Fruit fly (Drosophila melanogaster) whole organism, embryonic: ENCODE measurements around the gene CG10738.

Experiments used
- Abd-B ChIP-seq: fragments of 200-800 bp; sonication (Bioruptor generic); optimal IDR thresholded peaks from 2 replicates; lab custom pipeline; 2018; ENCODE audit warnings: missing biosample characterization, mild to moderate bottlenecking, missing genetic modification characterization, moderate library complexity
- Adf1 ChIP-seq: fragments of 200-800 bp; sonication (Bioruptor generic); IDR thresholded peaks from 2 replicates; pipeline ENCODE4 v1.3.6; 2022; ENCODE audit warnings: missing biosample characterization, missing genetic modification characterization
- Antp ChIP-seq: fragments of 200-800 bp; sonication (Bioruptor generic); optimal IDR thresholded peaks from 3 replicates; lab custom pipeline; 2016; ENCODE audit warnings: missing biosample characterization, missing genetic modification characterization
- CG10543 ChIP-seq: fragments of 200-800 bp; sonication (Bioruptor generic); optimal IDR thresholded peaks from 3 replicates; lab custom pipeline; 2017; ENCODE audit warnings: missing biosample characterization, mild to moderate bottlenecking, missing genetic modification characterization, moderate library complexity
- CG11504 ChIP-seq: fragments of 200-800 bp; sonication (Bioruptor generic); optimal IDR thresholded peaks from 3 replicates; lab custom pipeline; 2019; ENCODE audit warnings: missing biosample characterization, mild to moderate bottlenecking, missing genetic modification characterization, moderate library complexity
- CG11696 ChIP-seq: fragments of 200-800 bp; sonication (Bioruptor generic); IDR thresholded peaks from 2 replicates; pipeline ENCODE4 v1.3.6; 2022; ENCODE audit warnings: missing biosample characterization, missing genetic modification characterization
- CG12769 ChIP-seq: fragments of 200-800 bp; sonication (Bioruptor generic); optimal IDR thresholded peaks from 2 replicates; lab custom pipeline; 2019; ENCODE audit warnings: missing biosample characterization, mild to moderate bottlenecking, missing genetic modification characterization, moderate library complexity
- CG13894 ChIP-seq: fragments of 200-800 bp; sonication (Bioruptor generic); optimal IDR thresholded peaks from 3 replicates; lab custom pipeline; 2018; ENCODE audit warnings: missing biosample characterization, mild to moderate bottlenecking, missing genetic modification characterization, moderate library complexity
- CG17328 ChIP-seq: fragments of 200-800 bp; sonication (Bioruptor generic); IDR thresholded peaks from 2 replicates; pipeline ENCODE4 v1.3.6; 2022; ENCODE audit warnings: missing biosample characterization, missing genetic modification characterization
- CG34376 ChIP-seq: fragments of 200-800 bp; sonication (Bioruptor generic); optimal IDR thresholded peaks from 2 replicates; lab custom pipeline; 2018; ENCODE audit warnings: missing biosample characterization, mild to moderate bottlenecking, missing genetic modification characterization
- CG4360 ChIP-seq: fragments of 200-800 bp; sonication (Bioruptor generic); IDR thresholded peaks from 2 replicates; pipeline ENCODE4 v1.3.6; 2022; ENCODE audit warnings: missing biosample characterization, missing genetic modification characterization
- CG6791 ChIP-seq: fragments of 200-800 bp; sonication (Bioruptor generic); IDR thresholded peaks from 3 replicates; pipeline ENCODE4 v1.3.6; 2022; ENCODE audit warnings: missing biosample characterization, missing genetic modification characterization; ENCODE audit not compliant: partially characterized antibody
- Eip74EF ChIP-seq, 2 experiments: fragments of 200-800 bp in 1 of 2; fragments of >200 bp in 1 of 2; sonication (Bioruptor generic) in 1 of 2; optimal IDR thresholded peaks; 2 replicates each; lab custom pipeline; 2017 to 2019; ENCODE audit warnings: missing biosample characterization in 2 of 2, missing genetic modification characterization in 2 of 2, mild to moderate bottlenecking in 1 of 2, moderate library complexity in 1 of 2
- Fer1 ChIP-seq: fragments of 200-800 bp; sonication (Bioruptor generic); optimal IDR thresholded peaks from 2 replicates; lab custom pipeline; 2017; ENCODE audit warnings: missing biosample characterization, mild to moderate bottlenecking, missing genetic modification characterization
- MESR4 ChIP-seq: fragments of 200-800 bp; sonication (Bioruptor generic); optimal IDR thresholded peaks from 2 replicates; lab custom pipeline; 2018; ENCODE audit warnings: missing biosample characterization, mild to moderate bottlenecking, missing genetic modification characterization, moderate library complexity
- Sry-β ChIP-seq: fragments of 200-800 bp; sonication (Bioruptor generic); optimal IDR thresholded peaks from 2 replicates; lab custom pipeline; 2018; ENCODE audit warnings: missing biosample characterization, mild to moderate bottlenecking, missing genetic modification characterization, moderate library complexity
- TFAM ChIP-seq: fragments of 200-800 bp; sonication (Bioruptor generic); optimal IDR thresholded peaks from 2 replicates; lab custom pipeline; 2017; ENCODE audit warnings: missing biosample characterization, missing genetic modification characterization, inconsistent platforms
- abd-A ChIP-seq: fragments of 200-800 bp; sonication (Bioruptor generic); optimal IDR thresholded peaks from 3 replicates; lab custom pipeline; 2019; ENCODE audit warnings: missing biosample characterization, mild to moderate bottlenecking, missing genetic modification characterization, moderate library complexity
- bab2 ChIP-seq: fragments of 200-800 bp; sonication (Bioruptor generic); optimal IDR thresholded peaks from 2 replicates; lab custom pipeline; 2016; ENCODE audit warnings: missing biosample characterization, missing genetic modification characterization
- bbx ChIP-seq: fragments of 200-800 bp; sonication (Bioruptor generic); IDR thresholded peaks from 2 replicates; pipeline ENCODE4 v1.3.6; 2022; ENCODE audit warnings: missing biosample characterization, missing genetic modification characterization; ENCODE audit not compliant: partially characterized antibody
- caup ChIP-seq: fragments of 200-800 bp; sonication (Bioruptor generic); optimal IDR thresholded peaks from 3 replicates; lab custom pipeline; 2017; ENCODE audit warnings: missing biosample characterization, mild to moderate bottlenecking, missing genetic modification characterization, moderate library complexity; ENCODE audit not compliant: severe bottlenecking
- chinmo ChIP-seq: fragments of 200-800 bp; sonication (Bioruptor generic); IDR thresholded peaks from 4 replicates; pipeline ENCODE4 v1.3.6; 2022; ENCODE audit warnings: missing biosample characterization, missing genetic modification characterization; ENCODE audit not compliant: partially characterized antibody
- chm ChIP-seq: fragments of 200-800 bp; sonication (Bioruptor generic); IDR thresholded peaks from 2 replicates; pipeline ENCODE4 v1.3.6; 2022; ENCODE audit warnings: missing biosample characterization, missing genetic modification characterization
- croc ChIP-seq: fragments of 200-800 bp; sonication (Bioruptor generic); conservative IDR thresholded peaks from 3 replicates; pipeline ENCODE4 v1.3.6; 2022; ENCODE audit warnings: missing biosample characterization, missing genetic modification characterization
- crol ChIP-seq: fragments of 200-800 bp; sonication (Bioruptor generic); IDR thresholded peaks from 2 replicates; pipeline ENCODE4 v1.3.6; 2022; ENCODE audit warnings: missing biosample characterization, missing genetic modification characterization
- dmrt99B ChIP-seq: fragments of 200-800 bp; sonication (Bioruptor generic); optimal IDR thresholded peaks from 2 replicates; lab custom pipeline; 2018; ENCODE audit warnings: missing biosample characterization, mild to moderate bottlenecking, missing genetic modification characterization, moderate library complexity
- esg ChIP-seq: fragments of 200-800 bp; sonication (Bioruptor generic); conservative IDR thresholded peaks from 2 replicates; pipeline ENCODE4 v1.3.6; 2022; ENCODE audit warnings: missing biosample characterization, missing genetic modification characterization
- ftz-f1 ChIP-seq: fragments of 200-800 bp; sonication (Bioruptor generic); optimal IDR thresholded peaks from 2 replicates; lab custom pipeline; 2016; ENCODE audit warnings: missing biosample characterization, missing genetic modification characterization
- grn ChIP-seq: fragments of 200-800 bp; sonication (Bioruptor generic); optimal IDR thresholded peaks from 3 replicates; lab custom pipeline; 2017; ENCODE audit warnings: missing biosample characterization, missing genetic modification characterization
- ken ChIP-seq: fragments of 200-800 bp; sonication (Bioruptor generic); IDR thresholded peaks from 3 replicates; pipeline ENCODE4 v1.3.6; 2022; ENCODE audit warnings: missing biosample characterization, missing genetic modification characterization
- knrl ChIP-seq: fragments of 200-800 bp; sonication (Bioruptor generic); IDR thresholded peaks from 3 replicates; pipeline ENCODE4 v1.3.6; 2022; ENCODE audit warnings: missing biosample characterization, missing genetic modification characterization; ENCODE audit not compliant: partially characterized antibody
- lbe ChIP-seq: fragments of 200-800 bp; sonication (Bioruptor generic); optimal IDR thresholded peaks from 2 replicates; lab custom pipeline; 2016; ENCODE audit warnings: missing biosample characterization, mild to moderate bottlenecking, missing genetic modification characterization
- nau ChIP-seq: fragments of 200-800 bp; sonication (Bioruptor generic); optimal IDR thresholded peaks from 3 replicates; lab custom pipeline; 2017; ENCODE audit warnings: missing biosample characterization, mild to moderate bottlenecking, missing genetic modification characterization, missing genetic modification reagents
- nom ChIP-seq: fragments of 200-800 bp; sonication (Bioruptor generic); optimal IDR thresholded peaks from 2 replicates; lab custom pipeline; 2017; ENCODE audit warnings: missing biosample characterization, missing genetic modification characterization, mild to moderate bottlenecking, moderate library complexity, missing genetic modification reagents
- pros ChIP-seq: fragments of 200-800 bp; sonication (Bioruptor generic); optimal IDR thresholded peaks from 3 replicates; lab custom pipeline; 2019; ENCODE audit warnings: missing biosample characterization, mild to moderate bottlenecking, missing genetic modification characterization, moderate library complexity
- sd ChIP-seq: fragments of 200-800 bp; sonication (Bioruptor generic); optimal IDR thresholded peaks from 3 replicates; lab custom pipeline; 2018; ENCODE audit warnings: missing biosample characterization, mild to moderate bottlenecking, missing genetic modification characterization, moderate library complexity
- sens ChIP-seq: fragments of 200-800 bp; sonication (Bioruptor generic); peaks from one replicate; lab custom pipeline; 2016; ENCODE audit warnings: missing biosample characterization, missing genetic modification characterization
- tll ChIP-seq, 2 experiments: fragments of 200-800 bp in 1 of 2; fragments of >200 bp in 1 of 2; sonication (Bioruptor generic) in 1 of 2; optimal IDR thresholded peaks; 2 replicates each; lab custom pipeline; 2017 to 2019; ENCODE audit warnings: missing biosample characterization in 2 of 2, missing genetic modification characterization in 2 of 2, mild to moderate bottlenecking in 1 of 2, moderate library complexity in 1 of 2
- tna ChIP-seq: fragments of 200-800 bp; sonication (Bioruptor generic); IDR thresholded peaks from 2 replicates; pipeline ENCODE4 v1.3.6; 2022; ENCODE audit warnings: missing biosample characterization, missing genetic modification characterization; ENCODE audit not compliant: partially characterized antibody
- unc-4 ChIP-seq: fragments of 200-800 bp; sonication (Bioruptor generic); IDR thresholded peaks from 2 replicates; pipeline ENCODE4 v1.3.6; 2022; ENCODE audit warnings: missing biosample characterization, missing genetic modification characterization; ENCODE audit not compliant: partially characterized antibody
- vvl ChIP-seq: fragments of 200-800 bp; sonication (Bioruptor generic); IDR thresholded peaks from 2 replicates; pipeline ENCODE4 v1.3.6; 2022; ENCODE audit warnings: missing biosample characterization, missing genetic modification characterization
- zen ChIP-seq: fragments of 200-800 bp; sonication (Bioruptor generic); optimal IDR thresholded peaks from 3 replicates; lab custom pipeline; 2018; ENCODE audit warnings: missing biosample characterization, mild to moderate bottlenecking, missing genetic modification characterization, moderate library complexity

The CG10738 gene

DNA sequence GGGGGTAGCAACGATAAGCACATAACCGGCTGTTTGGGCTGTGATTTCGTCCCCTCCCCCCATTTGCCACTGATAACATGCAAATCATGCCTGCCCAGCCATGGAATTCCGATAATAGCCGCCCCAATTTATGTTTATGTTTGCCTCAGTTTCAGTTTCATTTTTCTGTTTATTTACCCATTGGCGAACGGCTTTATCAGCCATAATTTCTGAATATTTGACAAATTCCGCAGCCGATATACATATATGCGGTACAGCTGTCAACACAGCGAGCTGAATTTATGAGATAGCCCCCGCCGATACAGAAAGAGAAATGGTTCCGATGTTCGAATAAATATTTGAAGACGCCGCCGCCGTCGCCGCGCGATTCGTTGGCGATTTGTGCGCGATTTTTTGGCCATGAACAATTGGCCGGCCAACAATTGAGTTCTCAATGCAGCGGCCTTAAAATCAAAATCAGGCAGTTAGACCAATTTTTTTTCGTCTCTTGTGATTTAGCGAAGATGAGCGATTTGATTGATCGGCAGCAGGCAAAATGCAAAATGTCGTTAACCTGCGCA is 38.7 kb downstream of the CG10738 start (continued):
- TF ChIP-seq Sry-β (no peak), nau (GFP tag; lab: Kevin White, UChicago) (peak; percentile 52)

- no peak for TF ChIP-seq tna (GFP tag; lab: Robert Waterston, UW)
- TF ChIP-seq esg (GFP tag; lab: Robert Waterston, UW): no peak
- peak; percentile 73 for TF ChIP-seq CG12769
- peak; percentile 93 for TF ChIP-seq abd-A (tag; lab: Kevin White, UChicago)
- TF ChIP-seq grn (GFP tag; lab: Kevin White, UChicago): peak; percentile 76
- peak; percentile 46 for TF ChIP-seq sd
- peak in 1 of 2 experiments; percentile 25 for TF ChIP-seq Eip74EF (GFP tag; optimal IDR thresholded peaks at IDR 0.05; lab: Kevin White, UChicago)
- TF ChIP-seq vvl (GFP tag; lab: Robert Waterston, UW): 0 out of 2 replicates have a peak, but pooled peaks have one; percentile 60
- peak; percentile 82 for TF ChIP-seq CG13894 (tag; lab: Kevin White, UChicago)
- TF ChIP-seq Fer1 (GFP tag; lab: Kevin White, UChicago): no peak
- TF ChIP-seq caup (GFP tag; lab: Kevin White, UChicago): no peak
- TF ChIP-seq dmrt99B (tag; lab: Kevin White, UChicago): no peak
- TF ChIP-seq CG10543 (GFP tag; lab: Kevin White, UChicago): peak; percentile 3
- TF ChIP-seq Abd-B (GFP tag; lab: Kevin White, UChicago): no peak
- peak; percentile 0 for TF ChIP-seq sens (GFP tag; lab: Kevin White, UChicago)
- peak; percentile 61 for TF ChIP-seq CG4360
- peak; percentile 73; the same call in 1 of the 4 replicates for TF ChIP-seq chinmo (GFP tag; lab: Robert Waterston, UW)
- no peak for TF ChIP-seq crol (GFP tag; lab: Robert Waterston, UW)
- TF ChIP-seq CG11504 (tag; lab: Kevin White, UChicago): no peak
Observed at dm6 chr3L:13490689-13491348, 40.2 kb downstream of the CG10738 start.

- TF ChIP-seq croc (GFP tag; lab: Robert Waterston, UW) (no peak), Adf1 (GFP tag; lab: Robert Waterston, UW) (peak; percentile 25; the same call in 1 of the 2 replicates), CG11696 (GFP tag; lab: Robert Waterston, UW) (0 out of 2 replicates have a peak, but pooled peaks have one; percentile 14), nom (peak; percentile 93), CG12769 (peak; percentile 84), chm (GFP tag; lab: Robert Waterston, UW) (peak; percentile 38; the same call in 1 of the 2 replicates), tll (GFP tag; optimal IDR thresholded peaks at IDR 0.05; lab: Kevin White, UChicago) (no peak), CG17328 (peak; percentile 20; the same call in 1 of the 2 replicates), unc-4 (GFP tag; lab: Robert Waterston, UW) (0 out of 2 replicates have a peak, but pooled peaks have one; percentile 24), bbx (GFP tag; lab: Robert Waterston, UW) (peak; percentile 34; the same call in 1 of the 2 replicates), TFAM (GFP tag; lab: Kevin White, UChicago) (no peak), abd-A (tag; lab: Kevin White, UChicago) (peak; percentile 82), lbe (GFP tag; lab: Kevin White, UChicago) (peak; percentile 30), MESR4 (GFP tag; lab: Kevin White, UChicago) (no peak), CG6791 (GFP tag; lab: Robert Waterston, UW) (0 out of 3 replicates have a peak, but pooled peaks have one; percentile 38), Antp (no peak), knrl (GFP tag; lab: Robert Waterston, UW) (no peak), sens (GFP tag; lab: Kevin White, UChicago) (peak; percentile 40), ken (no peak), ftz-f1 (GFP tag; lab: Kevin White, UChicago) (peak; percentile 1), bab2 (GFP tag; lab: Kevin White, UChicago) (no peak), pros (GFP tag; lab: Kevin White, UChicago) (peak; percentile 99), zen (tag; lab: Kevin White, UChicago) (no peak), CG34376 (GFP tag; lab: Kevin White, UChicago) (peak; percentile 31)
Observed at dm6 chr3L:13494363-13495015, 43.9 kb downstream of the CG10738 start.
